Worm (Caenorhabditis elegans) whole organism, young adult: ENCODE data around the gene snt-3.

Experiments used
- B0336.3 ChIP-seq: fragments of 200-800 bp; sonication (Bioruptor generic); IDR thresholded peaks from 2 replicates; pipeline ENCODE4 v1.3.6; 2022; ENCODE audit warnings: missing genetic modification characterization, missing compliant biosample characterization
- C06A6.2 ChIP-seq: fragments of 200-800 bp; sonication (Bioruptor generic); conservative IDR thresholded peaks from 2 replicates; pipeline ENCODE4 v1.3.6; 2022; ENCODE audit warnings: missing genetic modification characterization, missing compliant biosample characterization
- D2030.7 ChIP-seq: fragments of 200-800 bp; sonication (Bioruptor generic); IDR thresholded peaks from 2 replicates; pipeline ENCODE4 v1.3.6; 2022; ENCODE audit warnings: missing genetic modification reagents, missing genetic modification characterization, missing compliant biosample characterization
- K12H6.12 ChIP-seq: fragments of 200-800 bp; sonication (Bioruptor generic); optimal IDR thresholded peaks from 2 replicates; lab custom pipeline; 2018; ENCODE audit warnings: mild to moderate bottlenecking, missing genetic modification characterization, missing compliant biosample characterization
- Y95B8A.8 ChIP-seq: fragments of 200-800 bp; sonication (Bioruptor generic); IDR thresholded peaks from 2 replicates; pipeline ENCODE4 v1.3.6; 2022; ENCODE audit warnings: missing genetic modification reagents, missing genetic modification characterization, missing compliant biosample characterization
- aptf-2 ChIP-seq: fragments of 200-800 bp; sonication (Bioruptor generic); conservative IDR thresholded peaks from 2 replicates; pipeline ENCODE4 v1.3.6; 2022; ENCODE audit warnings: missing genetic modification reagents, missing genetic modification characterization, missing compliant biosample characterization
- atf-7 ChIP-seq: sonication (generic microtip); optimal IDR thresholded peaks from 2 replicates; lab custom pipeline; 2017; ENCODE audit warnings: mild to moderate bottlenecking, missing genetic modification characterization, missing compliant biosample characterization
- attf-3 ChIP-seq: fragments of 200-800 bp; sonication (Bioruptor generic); conservative IDR thresholded peaks from 2 replicates; pipeline ENCODE4 v1.3.6; 2022; ENCODE audit warnings: missing genetic modification reagents, missing genetic modification characterization, missing compliant biosample characterization
- cebp-2 ChIP-seq: fragments of 200-800 bp; sonication (Bioruptor generic); IDR thresholded peaks from 2 replicates; pipeline ENCODE4 v1.3.6; 2022; ENCODE audit warnings: missing genetic modification characterization, missing compliant biosample characterization
- ceh-58 ChIP-seq: fragments of 200-800 bp; sonication (Bioruptor generic); IDR thresholded peaks from 2 replicates; pipeline ENCODE4 v1.3.6; 2022; ENCODE audit warnings: missing genetic modification characterization, missing compliant biosample characterization
- ceh-79 ChIP-seq: sonication (generic microtip); optimal IDR thresholded peaks from 2 replicates; lab custom pipeline; 2017; ENCODE audit warnings: mild to moderate bottlenecking, missing genetic modification characterization, missing compliant biosample characterization
- die-1 ChIP-seq: sonication (generic microtip); optimal IDR thresholded peaks from 2 replicates; lab custom pipeline; 2016; ENCODE audit warnings: missing genotype, mild to moderate bottlenecking, missing genetic modification characterization, missing compliant biosample characterization
- dox-1 ChIP-seq: fragments of 200-800 bp; sonication (Bioruptor generic); IDR thresholded peaks from 2 replicates; pipeline ENCODE4 v1.3.6; 2022; ENCODE audit warnings: missing genetic modification reagents, missing genetic modification characterization, missing compliant biosample characterization
- ekl-4 ChIP-seq: fragments of 200-800 bp; sonication (Bioruptor generic); IDR thresholded peaks from 2 replicates; pipeline ENCODE4 v1.3.6; 2022; ENCODE audit warnings: missing genetic modification reagents, missing genetic modification characterization, missing compliant biosample characterization
- gei-17 ChIP-seq: fragments of 200-800 bp; sonication (Bioruptor generic); optimal IDR thresholded peaks from 2 replicates; lab custom pipeline; 2018; ENCODE audit warnings: mild to moderate bottlenecking, missing genetic modification characterization, missing compliant biosample characterization
- hsf-1 ChIP-seq: fragments of 200-800 bp; sonication (Bioruptor generic); IDR thresholded peaks from 2 replicates; pipeline ENCODE4 v1.3.6; 2022; ENCODE audit warnings: missing genetic modification reagents, missing genetic modification characterization, missing compliant biosample characterization
- let-607 ChIP-seq, 2 experiments: fragments of 200-800 bp in 1 of 2; sonication (Bioruptor generic) in 1 of 2; sonication (generic microtip) in 1 of 2; optimal IDR thresholded peaks; 2 replicates each; lab custom pipeline; 2016 to 2018; ENCODE audit warnings: mild to moderate bottlenecking in 2 of 2, missing compliant biosample characterization in 2 of 2, missing genetic modification characterization in 2 of 2, moderate library complexity in 2 of 2, missing genotype in 1 of 2
- lin-35 ChIP-seq, 3 experiments: fragments of 150-350 bp in 2 of 3; sonication (generic microtip) in 1 of 3; optimal IDR thresholded peaks; 2 replicates each; lab custom pipeline; 2014 to 2018; ENCODE audit warnings: missing biosample characterization in 3 of 3, missing genetic modification characterization in 3 of 3, missing genetic modification reagents in 3 of 3
- lin-40 ChIP-seq: sonication (generic microtip); optimal IDR thresholded peaks from 2 replicates; lab custom pipeline; 2016; ENCODE audit warnings: missing genetic modification characterization, mild to moderate bottlenecking, missing compliant biosample characterization, missing genotype, missing genetic modification reagents
- lin-54 ChIP-seq: fragments of 200-800 bp; sonication (Bioruptor generic); optimal IDR thresholded peaks from 2 replicates; lab custom pipeline; 2018; ENCODE audit warnings: mild to moderate bottlenecking, missing genetic modification characterization, missing compliant biosample characterization
- madf-3 ChIP-seq: fragments of 200-800 bp; sonication (Bioruptor generic); IDR thresholded peaks from 2 replicates; pipeline ENCODE4 v1.3.6; 2022; ENCODE audit warnings: missing genetic modification reagents, missing genetic modification characterization, missing compliant biosample characterization
- madf-6 ChIP-seq: fragments of 200-800 bp; sonication (Bioruptor generic); IDR thresholded peaks from 2 replicates; pipeline ENCODE4 v1.3.6; 2022; ENCODE audit warnings: missing genetic modification reagents, missing genetic modification characterization, missing compliant biosample characterization
- nfya-2 ChIP-seq: fragments of 200-800 bp; sonication (Bioruptor generic); IDR thresholded peaks from 2 replicates; pipeline ENCODE4 v1.3.6; 2022; ENCODE audit warnings: missing genetic modification reagents, missing genetic modification characterization, missing compliant biosample characterization
- nfyb-1 ChIP-seq: fragments of 200-800 bp; sonication (Bioruptor generic); IDR thresholded peaks from 2 replicates; pipeline ENCODE4 v1.3.6; 2022; ENCODE audit warnings: missing genetic modification reagents, missing genetic modification characterization, missing compliant biosample characterization
- nhr-179 ChIP-seq: sonication (generic microtip); optimal IDR thresholded peaks from 2 replicates; lab custom pipeline; 2016; ENCODE audit warnings: mild to moderate bottlenecking, missing genetic modification characterization, missing compliant biosample characterization
- nhr-80 ChIP-seq: sonication (generic microtip); optimal IDR thresholded peaks from 2 replicates; lab custom pipeline; 2016; ENCODE audit warnings: missing genetic modification characterization, missing compliant biosample characterization
- rec-8 ChIP-seq, 2 experiments: sonication (generic microtip); optimal IDR thresholded peaks; 2 replicates each; lab custom pipeline; 2016; ENCODE audit warnings: mild to moderate bottlenecking in 2 of 2, missing genetic modification characterization in 2 of 2, missing genetic modification reagents in 2 of 2, missing genotype in 2 of 2, missing biosample characterization in 1 of 2, missing compliant biosample characterization in 1 of 2, moderate library complexity in 1 of 2
- rpc-1 ChIP-seq, 2 experiments: fragments of 150-350 bp in 1 of 2; sonication (generic microtip) in 1 of 2; optimal IDR thresholded peaks; 2 replicates each; lab custom pipeline; 2014 to 2018; ENCODE audit warnings: missing biosample characterization in 1 of 2, missing genetic modification characterization in 1 of 2, missing genetic modification reagents in 1 of 2, missing genotype in 1 of 2
- snpc-3.4 ChIP-seq: sonication (generic microtip); optimal IDR thresholded peaks from 2 replicates; lab custom pipeline; 2017; ENCODE audit warnings: missing genetic modification characterization, mild to moderate bottlenecking, missing compliant biosample characterization, antibody characterized with exemption, moderate library complexity, missing genotype, missing genetic modification reagents
- zim-3 ChIP-seq: sonication (generic microtip); optimal IDR thresholded peaks from 2 replicates; lab custom pipeline; 2017; ENCODE audit warnings: mild to moderate bottlenecking, missing genetic modification characterization, moderate library complexity, missing compliant biosample characterization
- ztf-18 ChIP-seq: sonication (generic microtip); optimal IDR thresholded peaks from 2 replicates; lab custom pipeline; 2016; ENCODE audit warnings: missing genotype, mild to moderate bottlenecking, missing genetic modification characterization, missing compliant biosample characterization
- ztf-22 ChIP-seq: fragments of 200-800 bp; sonication (Bioruptor generic); optimal IDR thresholded peaks from 2 replicates; lab custom pipeline; 2018; ENCODE audit warnings: mild to moderate bottlenecking, missing genetic modification characterization, moderate library complexity, missing compliant biosample characterization

Gene snt-3

DNA sequence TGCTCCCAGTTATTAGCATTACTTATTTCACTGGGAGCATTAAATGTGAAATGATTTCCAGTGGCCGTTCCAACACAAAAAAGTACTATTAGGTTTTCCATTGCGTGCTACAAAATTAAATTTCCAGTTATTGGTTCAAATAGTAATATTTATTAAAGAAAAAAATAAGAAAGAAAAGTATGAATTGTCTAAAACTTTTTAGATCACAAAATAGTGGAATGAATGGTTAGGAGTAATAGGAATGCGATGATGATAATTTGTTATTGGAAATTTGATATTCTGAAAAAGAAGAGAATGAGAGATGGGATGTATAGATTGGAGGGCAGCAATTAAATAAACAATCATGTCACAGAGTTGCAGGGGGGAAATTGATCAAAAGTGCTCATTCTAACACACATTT, 12.8 kb downstream of the snt-3 start, which contains the start of gene Y75B7AL.2:
Gene Y75B7AL.2, minus strand, starts transcription at position 101 of the 400 bp plus-strand sequence.
- TF ChIP-seq nfyb-1 (GFP tag; lab: Robert Waterston, UW) (no peak), cebp-2 (no peak), madf-6 (GFP tag; lab: Robert Waterston, UW) (no peak), nhr-80 (tag; lab: Kevin White, UChicago) (no peak), die-1 (no peak), lin-54 (GFP tag; lab: Kevin White, UChicago) (no peak), lin-40 (tag; lab: Kevin White, UChicago) (no peak)

- TF ChIP-seq D2030.7 = 0 out of 2 replicates have a peak, but pooled peaks have one; percentile 19
- TF ChIP-seq rpc-1 (optimal IDR thresholded peaks at IDR 0.05; lab: Kevin White, UChicago) = peak; percentile 41
- TF ChIP-seq rpc-1 (tag; optimal IDR thresholded peaks at IDR 0.05; lab: Kevin White, UChicago) = no peak
- TF ChIP-seq attf-3 = no peak
- TF ChIP-seq snpc-3.4 = no peak
- peak; percentile 63 for TF ChIP-seq dox-1 (GFP tag; lab: Robert Waterston, UW)
- TF ChIP-seq hsf-1 (GFP tag; lab: Robert Waterston, UW) = peak; percentile 96
- TF ChIP-seq madf-6 (GFP tag; lab: Robert Waterston, UW) = 0 out of 2 replicates have a peak, but pooled peaks have one; percentile 24
Observed at ce11 chrV:1355297-1355696, 15.5 kb downstream of the snt-3 start.

- TF ChIP-seq dox-1 (GFP tag; lab: Robert Waterston, UW) (0 out of 2 replicates have a peak, but pooled peaks have one; percentile 10), K12H6.12 (tag; lab: Kevin White, UChicago) (no peak), hsf-1 (GFP tag; lab: Robert Waterston, UW) (peak; percentile 90), C06A6.2 (GFP tag; lab: Robert Waterston, UW) (no peak), rpc-1 (optimal IDR thresholded peaks at IDR 0.05; lab: Kevin White, UChicago) (peak; percentile 38), rpc-1 (tag; optimal IDR thresholded peaks at IDR 0.05; lab: Kevin White, UChicago) (no peak)
Observed at ce11 chrV:1352321-1352720, 18.5 kb downstream of the snt-3 start.

ce11 chrV:1351826-1352225, 19.0 kb downstream of the snt-3 start, which contains the start of gene glb-33:
Gene glb-33, plus strand, starts transcription at chrV:1352126.
- no peak for TF ChIP-seq cebp-2
- TF ChIP-seq ekl-4 (GFP tag; lab: Robert Waterston, UW) = no peak
- TF ChIP-seq madf-6 (GFP tag; lab: Robert Waterston, UW) = no peak
- no peak for TF ChIP-seq ceh-79 (tag; lab: Kevin White, UChicago)
- no peak for TF ChIP-seq zim-3 (tag; lab: Kevin White, UChicago)
- no peak for TF ChIP-seq let-607 (tag; optimal IDR thresholded peaks at IDR 0.05; lab: Kevin White, UChicago)
- TF ChIP-seq nhr-179 (tag; lab: Kevin White, UChicago) = no peak
- TF ChIP-seq rec-8 (tag; optimal IDR thresholded peaks at IDR 0.05; lab: Kevin White, UChicago) = no peak
- no peak for TF ChIP-seq B0336.3 (GFP tag; lab: Robert Waterston, UW)
- TF ChIP-seq lin-35 (GFP tag; optimal IDR thresholded peaks at IDR 0.05; lab: Kevin White, UChicago) = no peak
- TF ChIP-seq ztf-18 (tag; lab: Kevin White, UChicago) = no peak
- TF ChIP-seq nfya-2 (GFP tag; lab: Robert Waterston, UW) = no peak
- TF ChIP-seq ztf-22 (GFP tag; lab: Kevin White, UChicago) = no peak
- TF ChIP-seq atf-7 (tag; lab: Kevin White, UChicago) = no peak
- TF ChIP-seq aptf-2 (GFP tag; lab: Robert Waterston, UW) = no peak
- TF ChIP-seq gei-17 (GFP tag; lab: Kevin White, UChicago) = no peak
- no peak for TF ChIP-seq ceh-58
- no peak for TF ChIP-seq Y95B8A.8
- TF ChIP-seq madf-3 (GFP tag; lab: Robert Waterston, UW) = no peak
